Fruit fly (Drosophila melanogaster): ENCODE data around the gene homer.
A peak's percentile ranks its signal among the peaks of the same experiment; 100 is the strongest.

The homer gene

dm6 chr2L:6677453-6677852 lies 45.7 kb downstream of the homer start, which contains the start of gene Nse1 (continued):
- no peak for TF ChIP-seq CG13775 (GFP tag; optimal IDR thresholded peaks at IDR 0.05)
- no peak for TF ChIP-seq gsb (GFP tag; IDR thresholded peaks at IDR 0.05)
- TF ChIP-seq CG1024 (GFP tag; IDR thresholded peaks at IDR 0.05), result no peak
- no peak for TF ChIP-seq CG8924 (tag; optimal IDR thresholded peaks at IDR 0.05)
- TF ChIP-seq bigmax (GFP tag; optimal IDR thresholded peaks at IDR 0.05), result no peak
- TF ChIP-seq ind (GFP tag; optimal IDR thresholded peaks at IDR 0.05), result no peak
- no peak for TF ChIP-seq Poxn (GFP tag; IDR thresholded peaks at IDR 0.05)
- peak; percentile 75 for TF ChIP-seq hbn (GFP tag; IDR thresholded peaks at IDR 0.05; ENCODE audit: partially characterized antibody)
- no peak for TF ChIP-seq Taf1 (GFP tag; IDR thresholded peaks at IDR 0.05)
- TF ChIP-seq CG7839 (tag; optimal IDR thresholded peaks at IDR 0.05), result no peak
- TF ChIP-seq CG12942 (GFP tag; optimal IDR thresholded peaks at IDR 0.05), result no peak
- TF ChIP-seq Optix (GFP tag; IDR thresholded peaks at IDR 0.05), result no peak
- TF ChIP-seq toy (GFP tag; IDR thresholded peaks at IDR 0.05), result no peak
- no peak for TF ChIP-seq lov (optimal IDR thresholded peaks at IDR 0.05)
- no peak for TF ChIP-seq lov (GFP tag; IDR thresholded peaks at IDR 0.05)
- TF ChIP-seq D19A (tag; optimal IDR thresholded peaks at IDR 0.05), result no peak
- TF ChIP-seq sna (GFP tag; IDR thresholded peaks at IDR 0.05; ENCODE audit: partially characterized antibody), result peak; percentile 78
- TF ChIP-seq CG10274 (GFP tag; optimal IDR thresholded peaks at IDR 0.05), result no peak
- TF ChIP-seq CrebB (tag; optimal IDR thresholded peaks at IDR 0.05), result no peak
- no peak for TF ChIP-seq Lim3 (GFP tag; IDR thresholded peaks at IDR 0.05)
- TF ChIP-seq Adf1 (GFP tag; IDR thresholded peaks at IDR 0.05), result no peak
- TF ChIP-seq CG8290 (GFP tag; optimal IDR thresholded peaks at IDR 0.05), result no peak
- no peak for TF ChIP-seq CG8290 (tag; optimal IDR thresholded peaks at IDR 0.05)
- peak; percentile 50; the same call in 1 of the 3 replicates for TF ChIP-seq vnd (GFP tag; IDR thresholded peaks at IDR 0.05; ENCODE audit: partially characterized antibody)
- no peak for TF ChIP-seq CG3726 (GFP tag; IDR thresholded peaks at IDR 0.05)
- TF ChIP-seq HLH3B (GFP tag; IDR thresholded peaks at IDR 0.05), result no peak
- no peak for TF ChIP-seq Hsf (GFP tag; optimal IDR thresholded peaks at IDR 0.05)
- no peak for TF ChIP-seq CG2202 (tag; optimal IDR thresholded peaks at IDR 0.05)
- no peak for TF ChIP-seq ems (GFP tag; optimal IDR thresholded peaks at IDR 0.05)
- TF ChIP-seq sens (GFP tag), result no peak
- TF ChIP-seq CG31365 (tag; optimal IDR thresholded peaks at IDR 0.05), result no peak
- no peak for TF ChIP-seq CG8359 (GFP tag; optimal IDR thresholded peaks at IDR 0.05; ENCODE audit: borderline replicate concordance)
- no peak for TF ChIP-seq dati (GFP tag; IDR thresholded peaks at IDR 0.05)
- TF ChIP-seq CG11560 (tag; IDR thresholded peaks at IDR 0.05), result no peak
- no peak for TF ChIP-seq CG12219 (GFP tag; optimal IDR thresholded peaks at IDR 0.05)
- TF ChIP-seq NfI (GFP tag; optimal IDR thresholded peaks at IDR 0.05), result no peak
- TF ChIP-seq Rx (GFP tag; IDR thresholded peaks at IDR 0.05), result no peak
- peak; percentile 75; the same call in 3 of the 4 replicates for TF ChIP-seq Dll (GFP tag; IDR thresholded peaks at IDR 0.05; ENCODE audit: partially characterized antibody)
- no peak for TF ChIP-seq D19B (GFP tag; optimal IDR thresholded peaks at IDR 0.05)
- no peak for TF ChIP-seq CG7372 (GFP tag; IDR thresholded peaks at IDR 0.05)
- TF ChIP-seq Nf-YC (tag; optimal IDR thresholded peaks at IDR 0.05), result no peak
- TF ChIP-seq BEAF-32 (GFP tag; optimal IDR thresholded peaks at IDR 0.05), result peak; percentile 79
- no peak for TF ChIP-seq CG10209 (GFP tag; optimal IDR thresholded peaks at IDR 0.05)
- no peak for TF ChIP-seq gcm (GFP tag; optimal IDR thresholded peaks at IDR 0.05)
- no peak for TF ChIP-seq CG9817 (tag; optimal IDR thresholded peaks at IDR 0.05)
- no peak for TF ChIP-seq crol (GFP tag; IDR thresholded peaks at IDR 0.05)
- TF ChIP-seq ap (GFP tag; IDR thresholded peaks at IDR 0.05), result no peak
- no peak for TF ChIP-seq Tbp (GFP tag; optimal IDR thresholded peaks at IDR 0.05)
- no peak for TF ChIP-seq lab (GFP tag; optimal IDR thresholded peaks at IDR 0.05)
- no peak for TF ChIP-seq CG17359 (tag; optimal IDR thresholded peaks at IDR 0.05)
- no peak for TF ChIP-seq gro (GFP tag; optimal IDR thresholded peaks at IDR 0.05)
- TF ChIP-seq CG1832 (GFP tag; optimal IDR thresholded peaks at IDR 0.05), result no peak
- TF ChIP-seq sens-2 (GFP tag; IDR thresholded peaks at IDR 0.05), result no peak
